Fruit fly (Drosophila melanogaster): Measurements from ENCODE around the gene Ir100a.
A peak's percentile ranks its signal among the peaks of the same experiment; 100 is the strongest.

Ir100a gene

dm6 chr3R:31776583-31777362 is 24.0 kb upstream of the Ir100a start, which contains the start of the genes CG2126 and faf (continued):
- TF ChIP-seq CG11456 (GFP tag; IDR thresholded peaks at IDR 0.05) = peak; percentile 84
- TF ChIP-seq Rfx (GFP tag; IDR thresholded peaks at IDR 0.05) = peak; percentile 86
- peak; percentile 90 for TF ChIP-seq CG8924 (tag; optimal IDR thresholded peaks at IDR 0.05)
- peak; percentile 73 for TF ChIP-seq lilli (GFP tag; optimal IDR thresholded peaks at IDR 0.05)
- peak; percentile 46 for TF ChIP-seq CG7271 (tag; optimal IDR thresholded peaks at IDR 0.05)
- TF ChIP-seq CG10209 (GFP tag; optimal IDR thresholded peaks at IDR 0.05) = peak; percentile 73
- peak; percentile 82 for TF ChIP-seq tin (GFP tag; optimal IDR thresholded peaks at IDR 0.05)
- TF ChIP-seq CG33557 (GFP tag; optimal IDR thresholded peaks at IDR 0.05) = peak; percentile 59
- no peak for TF ChIP-seq tup (GFP tag; optimal IDR thresholded peaks at IDR 0.05)
- TF ChIP-seq dati (GFP tag; IDR thresholded peaks at IDR 0.05) = no peak
- TF ChIP-seq Dbx (GFP tag; IDR thresholded peaks at IDR 0.05) = peak; percentile 63; the same call in 2 of the 3 replicates
- TF ChIP-seq ci (GFP tag; IDR thresholded peaks at IDR 0.05) = peak; percentile 84
- peak; percentile 62; the same call in 2 of the 3 replicates for TF ChIP-seq HLH4C (GFP tag; IDR thresholded peaks at IDR 0.05; ENCODE audit: partially characterized antibody)
- peak; percentile 99 for TF ChIP-seq CG15514 (GFP tag; optimal IDR thresholded peaks at IDR 0.05)
- TF ChIP-seq CG10565 (GFP tag; optimal IDR thresholded peaks at IDR 0.05) = no peak
- TF ChIP-seq oc (tag; optimal IDR thresholded peaks at IDR 0.05) = peak; percentile 58
- peak; percentile 35 for TF ChIP-seq CG17802 (tag; optimal IDR thresholded peaks at IDR 0.05)
- no peak for TF ChIP-seq pfk (GFP tag; optimal IDR thresholded peaks at IDR 0.05)
- no peak for TF ChIP-seq CG12769 (tag; optimal IDR thresholded peaks at IDR 0.05)
- TF ChIP-seq pb (GFP tag; optimal IDR thresholded peaks at IDR 0.05) = no peak
- peak; percentile 45 for TF ChIP-seq CG9609 (GFP tag; optimal IDR thresholded peaks at IDR 0.05)
- TF ChIP-seq Eip74EF (GFP tag; optimal IDR thresholded peaks at IDR 0.05) = peak in 1 of 2 experiments; percentile 62
- TF ChIP-seq prd (optimal IDR thresholded peaks at IDR 0.05) = no peak
- peak; percentile 84 for TF ChIP-seq prd (GFP tag; IDR thresholded peaks at IDR 0.05)
- TF ChIP-seq Hr51 (GFP tag; optimal IDR thresholded peaks at IDR 0.05) = peak; percentile 10 to 84
- TF ChIP-seq CG14860 (GFP tag; IDR thresholded peaks at IDR 0.05; ENCODE audit: partially characterized antibody) = peak; percentile 33; the same call in 2 of the 3 replicates
- peak; percentile 44 for TF ChIP-seq CG17186 (GFP tag; optimal IDR thresholded peaks at IDR 0.05)
- TF ChIP-seq ac (GFP tag; optimal IDR thresholded peaks at IDR 0.05) = no peak
- TF ChIP-seq maf-S (GFP tag; optimal IDR thresholded peaks at IDR 0.05) = peak; percentile 27
- TF ChIP-seq B-H2 (GFP tag; optimal IDR thresholded peaks at IDR 0.05) = peak; percentile 84
- no peak for TF ChIP-seq lab (GFP tag; optimal IDR thresholded peaks at IDR 0.05)
- TF ChIP-seq caup (GFP tag; optimal IDR thresholded peaks at IDR 0.05; ENCODE audit: severe bottlenecking) = peak; percentile 73
- TF ChIP-seq kay (GFP tag; optimal IDR thresholded peaks at IDR 0.05) = peak; percentile 75
- TF ChIP-seq fd3F (GFP tag; optimal IDR thresholded peaks at IDR 0.05) = peak; percentile 78
- 0 out of 3 replicates have a peak, but pooled peaks have one; percentile 65 for TF ChIP-seq C15 (GFP tag; IDR thresholded peaks at IDR 0.05)
- TF ChIP-seq peb (GFP tag; IDR thresholded peaks at IDR 0.05) = no peak
- TF ChIP-seq hkb (optimal IDR thresholded peaks at IDR 0.05) = no peak
- TF ChIP-seq hkb (GFP tag; IDR thresholded peaks at IDR 0.05) = peak; percentile 79
- TF ChIP-seq Chrac-16 (GFP tag; optimal IDR thresholded peaks at IDR 0.05) = peak; percentile 74
- TF ChIP-seq vfl (GFP tag; optimal IDR thresholded peaks at IDR 0.05) = peak; percentile 54
- TF ChIP-seq Lim3 (GFP tag; IDR thresholded peaks at IDR 0.05) = no peak
- TF ChIP-seq ftz-f1 (GFP tag; optimal IDR thresholded peaks at IDR 0.05) = no peak
- peak; percentile 91 for TF ChIP-seq CG12659 (GFP tag; optimal IDR thresholded peaks at IDR 0.05)
- peak; percentile 17 for TF ChIP-seq repo (GFP tag; optimal IDR thresholded peaks at IDR 0.05)
- TF ChIP-seq phol (tag; optimal IDR thresholded peaks at IDR 0.05) = peak; percentile 90
- peak; percentile 70 for TF ChIP-seq HmgZ (tag; optimal IDR thresholded peaks at IDR 0.05)
- peak; percentile 85 for TF ChIP-seq NFAT (GFP tag; IDR thresholded peaks at IDR 0.05)
- TF ChIP-seq CG2678 (tag; optimal IDR thresholded peaks at IDR 0.05) = peak; percentile 88

Data from whole organism, embryonic.